Worm (Caenorhabditis elegans): ENCODE results near the gene col-166.
A peak's percentile ranks its signal among the peaks of the same experiment; 100 is the strongest.

Gene col-166

ce11 chrX:6278296-6278695 lies 1.5 kb upstream of the col-166 start:
- TF ChIP-seq unc-62 (GFP tag; optimal IDR thresholded peaks at IDR 0.05) = no peak

DNA sequence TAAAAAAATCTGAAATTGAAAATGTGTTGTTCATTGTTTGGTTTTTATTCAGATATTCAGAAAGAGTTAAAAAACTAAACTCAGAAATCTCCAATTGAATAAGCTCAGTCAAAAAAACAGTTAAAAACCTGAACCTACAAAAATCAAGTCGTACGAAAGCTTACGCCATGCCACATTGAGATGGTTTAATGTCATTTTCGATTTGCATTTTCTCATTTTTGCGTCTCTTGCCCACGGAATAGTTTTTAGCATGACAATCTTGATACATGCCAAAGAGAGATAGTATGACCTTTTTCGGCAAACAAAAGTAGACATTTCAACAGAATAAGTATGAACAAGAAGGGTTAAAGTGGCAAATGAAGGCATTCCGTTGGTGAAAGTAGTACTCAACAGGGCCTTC lies 1.2 kb downstream of the col-166 start:
- TF ChIP-seq unc-62 (GFP tag; optimal IDR thresholded peaks at IDR 0.05) = no peak

DNA sequence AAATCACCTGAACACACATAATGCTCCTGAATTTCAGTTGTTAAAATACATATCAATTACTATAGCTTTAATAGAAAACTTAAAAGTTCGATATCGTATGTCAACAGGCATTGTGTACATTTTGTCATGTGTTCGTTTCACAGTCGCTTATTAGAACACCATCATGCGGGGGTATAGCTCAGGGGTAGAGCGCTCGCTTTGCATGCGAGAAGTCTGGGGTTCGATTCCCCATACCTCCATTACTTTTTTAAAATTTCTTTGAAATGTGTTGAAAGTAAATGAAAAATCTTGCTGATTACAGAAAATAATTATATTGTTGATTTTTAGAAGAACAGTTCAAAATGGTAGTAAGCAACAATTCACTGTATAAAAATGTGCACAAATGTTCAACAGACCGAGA lies 6.3 kb downstream of the col-166 start:
- no peak for TF ChIP-seq unc-62 (GFP tag; optimal IDR thresholded peaks at IDR 0.05)

- TF ChIP-seq unc-62 (GFP tag; optimal IDR thresholded peaks at IDR 0.05) = no peak
Measured at ce11 chrX:6289038-6289437, 9.2 kb downstream of the col-166 start.

ce11 chrX:6291632-6292031 lies 11.8 kb downstream of the col-166 start, which contains the start of gene lev-9:
Gene lev-9, minus strand, starts transcription at chrX:6291732.
- TF ChIP-seq unc-62 (GFP tag; optimal IDR thresholded peaks at IDR 0.05) = no peak

- TF ChIP-seq unc-62 (GFP tag; optimal IDR thresholded peaks at IDR 0.05) = no peak
Measured at ce11 chrX:6292143-6292542, 12.3 kb downstream of the col-166 start.

DNA sequence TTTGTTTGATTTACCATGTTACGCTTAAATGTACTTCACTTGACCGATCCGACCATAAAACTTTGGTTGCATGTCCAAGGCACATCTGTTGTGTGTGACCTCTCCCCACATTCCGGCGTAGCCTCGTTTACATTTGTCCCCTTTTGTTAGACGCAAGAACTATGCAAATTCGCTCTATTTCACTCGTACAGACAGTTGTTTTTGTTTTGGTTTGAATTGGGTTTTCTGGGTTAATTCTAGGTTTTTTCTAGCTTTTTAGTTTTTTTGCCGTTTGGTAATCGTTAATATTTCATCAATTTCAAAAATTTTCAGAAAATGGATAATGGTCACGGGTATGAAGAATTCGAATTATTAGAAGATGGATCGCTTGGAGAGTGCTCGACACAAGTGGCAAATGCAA lies 13.0 kb downstream of the col-166 start, which contains the start of gene mom-1:
mom-1 (plus strand) TSS at position 301 of the 400 bp plus-strand sequence.
- TF ChIP-seq unc-62 (GFP tag; optimal IDR thresholded peaks at IDR 0.05) = no peak

DNA sequence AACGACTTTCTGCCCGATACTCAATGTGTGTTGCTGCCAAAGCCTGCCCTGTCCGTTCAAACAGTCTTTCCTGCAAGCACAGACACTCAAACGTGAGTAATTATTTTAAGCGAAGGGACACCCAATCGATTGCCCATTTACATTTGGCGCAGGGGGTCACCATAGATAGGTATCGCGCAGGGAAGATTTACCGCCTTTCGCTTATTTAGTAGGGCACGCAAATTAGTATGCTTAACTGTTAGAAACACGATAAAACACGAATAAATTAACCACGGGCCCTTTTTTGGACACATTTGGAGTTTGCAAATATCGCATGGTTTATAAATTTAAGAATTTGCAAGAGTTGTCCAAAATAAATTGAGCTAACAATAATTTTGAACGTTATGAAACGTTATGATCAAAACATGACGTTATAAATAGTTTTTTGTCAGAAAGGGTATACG lies 16.6 kb downstream of the col-166 start:
- TF ChIP-seq unc-62 (GFP tag; optimal IDR thresholded peaks at IDR 0.05) = peak; percentile 59

DNA sequence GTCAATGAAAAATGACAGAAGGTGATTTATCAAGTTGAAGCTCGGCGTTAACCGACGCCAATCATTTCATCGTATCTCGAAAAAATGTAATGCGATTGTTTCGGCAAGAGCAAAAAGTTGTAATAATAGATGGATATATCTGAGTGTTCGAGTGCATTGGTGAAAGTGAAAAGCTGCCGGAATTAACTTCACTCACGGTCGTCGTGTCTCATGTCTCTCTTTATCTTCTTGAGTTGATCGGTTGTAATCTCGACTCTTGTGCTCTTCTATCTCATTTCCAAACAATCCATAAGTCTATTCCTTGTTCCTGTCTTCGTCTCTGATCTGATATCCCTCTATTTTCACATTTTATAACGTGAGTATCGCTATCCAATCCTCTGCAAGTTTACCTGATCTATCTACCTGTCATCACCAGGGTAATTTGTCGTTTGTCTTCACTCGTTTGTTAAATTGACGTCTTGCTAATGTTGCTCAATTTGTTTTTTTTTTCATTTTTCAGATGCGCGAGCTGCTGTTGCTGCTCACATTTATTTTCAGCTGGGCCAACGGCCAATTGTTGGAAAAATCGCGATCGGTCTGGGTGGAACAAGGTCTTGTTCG lies 19.9 kb downstream of the col-166 start, which contains the start of gene cest-16:
cest-16 (plus strand) TSS at position 302 of the 600 bp plus-strand sequence.
- no peak for TF ChIP-seq unc-62 (GFP tag; optimal IDR thresholded peaks at IDR 0.05)

DNA sequence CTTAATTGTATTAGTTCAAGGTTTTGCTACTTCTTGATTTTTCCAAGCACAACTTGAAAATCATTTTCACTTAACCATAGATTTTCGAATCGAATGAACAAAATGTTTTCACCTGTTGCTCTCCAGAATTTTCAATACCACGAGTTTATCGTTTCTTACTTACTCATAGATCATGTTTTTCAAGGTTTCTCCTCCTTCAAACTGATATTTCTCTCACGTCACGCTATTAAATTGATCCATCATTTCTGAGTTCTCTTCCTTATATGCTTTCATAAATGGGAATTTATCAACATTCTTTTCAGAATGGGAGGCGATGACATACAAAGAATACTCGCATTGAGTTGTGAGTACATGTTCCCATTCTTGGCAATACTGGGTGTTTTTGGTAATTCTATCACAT lies 31.6 kb downstream of the col-166 start, which contains the start of gene npr-38:
npr-38 (plus strand) TSS at position 301 of the 400 bp plus-strand sequence.
- no peak for TF ChIP-seq unc-62 (GFP tag; optimal IDR thresholded peaks at IDR 0.05)

- TF ChIP-seq unc-62 (GFP tag; optimal IDR thresholded peaks at IDR 0.05) = no peak
Measured at ce11 chrX:6318803-6319202, 39.0 kb downstream of the col-166 start.

DNA sequence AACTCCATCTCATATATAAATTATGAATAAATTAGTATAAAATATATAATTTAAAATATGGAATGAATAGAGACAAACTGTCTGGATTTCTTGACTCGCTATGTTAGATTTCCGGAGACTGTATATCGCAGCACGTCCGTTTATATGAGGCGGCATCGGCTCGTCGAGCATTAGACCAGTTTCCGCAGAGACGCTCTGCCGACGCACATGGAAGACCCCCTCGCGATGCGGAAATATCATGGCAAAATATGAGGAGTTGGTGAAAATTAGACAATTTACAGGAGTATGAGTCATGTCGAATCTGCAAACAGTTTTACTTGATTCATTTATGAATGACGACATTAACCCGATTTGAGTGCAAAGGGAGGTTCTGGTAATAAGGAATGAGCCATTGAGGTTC lies 39.7 kb downstream of the col-166 start, which contains the start of gene chtb-3:
chtb-3 (minus strand) TSS at position 101 of the 400 bp plus-strand sequence.
- no peak for TF ChIP-seq unc-62 (GFP tag; optimal IDR thresholded peaks at IDR 0.05)

DNA sequence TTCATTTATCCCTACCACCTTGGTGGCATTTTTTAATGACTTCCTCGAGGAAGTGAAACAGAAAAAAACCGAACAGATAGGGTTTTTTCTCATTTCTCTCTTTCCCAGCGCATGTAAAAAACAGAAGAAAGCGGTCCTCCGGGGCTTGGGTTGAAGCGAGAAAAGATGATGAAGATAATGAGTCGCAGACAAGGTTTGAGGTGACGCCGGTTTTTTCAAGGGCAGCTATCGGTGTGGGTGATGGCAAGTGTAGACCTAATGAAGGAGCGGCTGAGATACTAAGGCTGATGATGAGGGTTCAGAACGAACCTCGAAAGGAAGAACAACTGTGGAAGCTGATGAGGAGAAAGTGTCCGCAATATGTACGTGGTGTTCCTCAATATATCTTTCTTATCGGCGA lies 41.1 kb downstream of the col-166 start:
- no peak for TF ChIP-seq unc-62 (GFP tag; optimal IDR thresholded peaks at IDR 0.05)

ce11 chrX:6321380-6321779 lies 41.6 kb downstream of the col-166 start:
- TF ChIP-seq unc-62 (GFP tag; optimal IDR thresholded peaks at IDR 0.05) = no peak

- no peak for TF ChIP-seq unc-62 (GFP tag; optimal IDR thresholded peaks at IDR 0.05)
Measured at ce11 chrX:6323129-6323528, 43.3 kb downstream of the col-166 start, which contains the start of gene col-167. Gene col-167, plus strand, starts transcription at chrX:6323488.

ce11 chrX:6326088-6326487 lies 46.3 kb downstream of the col-166 start, which contains the start of gene col-168:
Gene col-168, plus strand, starts transcription at chrX:6326388.
- TF ChIP-seq unc-62 (GFP tag; optimal IDR thresholded peaks at IDR 0.05) = no peak

ce11 chrX:6328860-6329259 lies 49.0 kb downstream of the col-166 start, which contains the start of gene col-169:
Gene col-169, plus strand, starts transcription at chrX:6329160.
- no peak for TF ChIP-seq unc-62 (GFP tag; optimal IDR thresholded peaks at IDR 0.05)

Data from whole organism, dauer.